Fruit fly (Drosophila melanogaster) Kc167 (cell line): ENCODE results near the gene CG3386.

Experiments
- Myc ChIP-seq: fragments of >200 bp; optimal IDR thresholded peaks from 2 replicates; lab custom pipeline; 2017; ENCODE audit warnings: missing external identifiers
- Sin3A ChIP-seq: fragments of >200 bp; optimal IDR thresholded peaks from 2 replicates; lab custom pipeline; 2018; ENCODE audit warnings: missing external identifiers
- h ChIP-seq: fragments of >200 bp; optimal IDR thresholded peaks from 3 replicates; lab custom pipeline; 2018; ENCODE audit warnings: missing external identifiers
- insv ChIP-seq: fragments of >200 bp; optimal IDR thresholded peaks from 3 replicates; lab custom pipeline; 2018; ENCODE audit warnings: missing external identifiers
- psq ChIP-seq: fragments of >200 bp; optimal IDR thresholded peaks from 2 replicates; lab custom pipeline; 2017; ENCODE audit warnings: missing external identifiers
- ttk ChIP-seq: sonication (Bioruptor generic); optimal IDR thresholded peaks from 2 replicates; lab custom pipeline; 2017; ENCODE audit warnings: missing external identifiers

CG3386 gene

dm6 chr3L:687858-688257, 5.6 kb upstream of the CG3386 start, which contains the start of gene hiro:
hiro (minus strand) TSS chr3L:687958.
- no peak for TF ChIP-seq insv (lab: Kevin White, UChicago)
- TF ChIP-seq psq (lab: Kevin White, UChicago): no peak
- no peak for TF ChIP-seq ttk
- TF ChIP-seq Sin3A (lab: Kevin White, UChicago): no peak
- TF ChIP-seq h: no peak
- no peak for TF ChIP-seq Myc (lab: Kevin White, UChicago)

dm6 chr3L:685441-685804, 3.2 kb upstream of the CG3386 start, which contains the start of gene ebd1:
ebd1 (minus strand) TSS chr3L:685549.
- no peak for TF ChIP-seq Myc (lab: Kevin White, UChicago)
- TF ChIP-seq psq (lab: Kevin White, UChicago): no peak
- no peak for TF ChIP-seq insv (lab: Kevin White, UChicago)
- no peak for TF ChIP-seq Sin3A (lab: Kevin White, UChicago)
- no peak for TF ChIP-seq h
- no peak for TF ChIP-seq ttk

DNA sequence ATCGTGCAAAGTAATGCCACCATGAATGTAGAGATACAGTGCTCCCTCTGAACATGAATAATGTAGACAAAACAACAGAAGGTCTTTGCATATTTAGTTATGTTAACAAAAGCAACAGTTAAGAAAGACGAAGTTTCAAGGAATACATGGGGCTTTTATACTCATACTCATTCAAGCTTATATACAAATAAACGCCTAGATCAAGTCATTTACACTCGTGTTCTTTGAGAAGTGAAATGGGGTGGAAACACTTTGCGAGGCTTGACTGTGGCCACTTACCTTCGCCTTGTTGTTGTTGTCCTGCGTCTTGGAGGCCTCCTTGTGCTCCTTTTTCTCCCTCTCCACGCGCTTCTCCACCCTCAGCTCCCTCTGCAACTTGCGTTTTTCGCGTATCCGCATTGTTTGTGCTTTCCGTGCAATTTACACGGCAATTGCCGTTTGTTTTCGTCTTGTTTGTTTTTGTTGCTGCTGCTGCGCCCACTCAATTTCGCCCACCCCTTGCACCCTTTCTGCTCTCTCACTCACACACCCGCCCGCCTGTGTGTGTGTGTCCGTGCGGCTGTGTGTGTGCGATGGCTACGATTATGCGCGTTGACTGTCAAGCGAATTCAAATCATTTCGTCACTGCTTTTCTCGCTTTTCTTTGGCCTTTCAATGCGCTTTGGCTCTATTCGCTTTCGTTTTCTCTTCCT, 2.6 kb upstream of the CG3386 start:
- TF ChIP-seq ttk (no peak), h (no peak), Myc (lab: Kevin White, UChicago) (no peak), insv (lab: Kevin White, UChicago) (no peak), psq (lab: Kevin White, UChicago) (no peak), Sin3A (lab: Kevin White, UChicago) (no peak)

DNA sequence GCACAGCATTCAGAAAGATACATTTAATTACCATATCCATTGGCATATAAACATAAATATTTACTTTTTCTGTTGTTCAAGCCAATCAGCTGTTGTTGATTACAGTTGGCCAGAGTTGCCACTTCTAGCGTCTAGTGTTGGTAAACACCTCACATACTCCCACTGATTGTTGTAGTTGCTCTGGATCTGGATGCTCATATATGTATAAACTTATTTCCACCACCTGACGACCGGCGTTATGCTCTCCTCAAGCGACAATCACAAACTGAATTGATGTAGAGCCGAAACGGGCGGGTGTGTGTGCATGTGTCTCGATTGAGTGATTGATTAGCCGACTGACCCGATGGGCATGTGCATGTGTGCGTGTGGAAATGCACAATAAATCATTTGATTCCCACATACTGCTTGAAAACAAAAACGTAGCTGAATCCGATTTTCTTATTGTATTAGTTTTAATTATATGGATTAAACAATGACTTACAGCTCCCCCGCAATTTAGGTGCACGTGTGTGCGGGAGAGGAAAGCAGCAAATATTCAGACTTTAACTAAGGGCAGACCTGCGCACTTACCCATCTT, 389 bp downstream of the CG3386 start:
- TF ChIP-seq Myc (lab: Kevin White, UChicago) (no peak), psq (lab: Kevin White, UChicago) (no peak), h (no peak), Sin3A (lab: Kevin White, UChicago) (no peak), ttk (no peak), insv (lab: Kevin White, UChicago) (no peak)

DNA sequence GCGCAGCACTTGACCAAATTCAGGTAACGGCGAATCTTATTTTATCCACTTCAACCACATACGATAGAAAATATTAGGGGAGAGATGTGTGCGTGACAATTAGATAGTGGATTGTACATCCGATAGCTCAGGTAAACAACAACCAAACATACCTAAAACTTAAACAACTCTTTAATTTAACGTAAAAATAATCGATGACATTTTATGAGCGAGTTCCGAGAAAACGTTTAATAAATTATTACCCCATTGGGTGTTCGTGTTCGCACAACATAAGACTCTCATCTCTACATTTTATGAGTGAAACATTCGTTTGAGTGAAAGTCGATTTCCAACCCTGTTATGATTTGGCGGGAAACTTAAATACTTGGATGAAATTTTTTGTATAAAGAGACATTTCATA, 2.0 kb downstream of the CG3386 start, which contains the start of gene CG17129:
CG17129 (minus strand) TSS at position 69 of the 400 bp plus-strand sequence.
- TF ChIP-seq psq (lab: Kevin White, UChicago) (no peak), Sin3A (lab: Kevin White, UChicago) (no peak), ttk (no peak), insv (lab: Kevin White, UChicago) (no peak), h (no peak), Myc (lab: Kevin White, UChicago) (no peak)

DNA sequence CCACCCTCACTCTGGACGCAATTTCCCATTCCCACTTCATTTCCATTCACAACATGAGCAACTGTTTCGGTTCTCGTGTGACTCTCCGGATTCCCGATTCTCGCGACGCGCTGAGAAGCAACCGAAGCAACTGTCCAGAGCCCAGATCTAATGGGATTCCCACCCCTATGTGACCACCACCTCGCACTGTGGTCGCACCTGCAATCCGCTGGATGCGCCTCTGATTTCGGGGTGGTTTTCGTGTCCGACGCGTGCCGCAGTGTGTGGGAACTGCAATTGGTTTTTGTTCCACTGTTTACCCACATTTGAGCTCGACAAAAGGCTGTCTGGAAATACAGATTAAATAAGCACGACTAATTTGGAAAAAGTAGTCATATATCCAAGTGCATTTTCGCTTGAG, 6.4 kb downstream of the CG3386 start:
- TF ChIP-seq psq (lab: Kevin White, UChicago): no peak
- TF ChIP-seq insv (lab: Kevin White, UChicago): no peak
- no peak for TF ChIP-seq ttk
- no peak for TF ChIP-seq h
- TF ChIP-seq Myc (lab: Kevin White, UChicago): no peak
- TF ChIP-seq Sin3A (lab: Kevin White, UChicago): no peak

DNA sequence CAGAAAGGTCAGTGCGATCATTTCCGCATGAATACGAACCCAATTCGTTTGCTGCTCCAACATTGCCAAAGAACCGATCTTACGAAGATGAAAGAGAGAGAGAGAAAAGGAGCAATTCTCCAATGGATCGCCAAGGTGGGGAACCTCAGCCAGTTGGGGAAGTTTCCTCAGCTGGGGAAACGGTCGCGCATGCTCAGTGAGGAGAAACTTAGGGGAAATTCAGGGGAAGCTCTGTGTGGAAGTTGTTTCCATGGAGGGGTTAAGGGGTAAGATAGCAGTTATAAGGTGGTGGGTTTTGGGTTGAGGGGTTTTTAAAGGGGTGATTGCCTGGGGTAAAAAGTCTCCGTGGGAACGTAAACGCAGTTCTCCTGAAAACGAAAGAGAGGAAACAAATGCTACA, 8.9 kb downstream of the CG3386 start:
- TF ChIP-seq Sin3A (lab: Kevin White, UChicago) (no peak), Myc (lab: Kevin White, UChicago) (no peak), h (no peak), ttk (no peak), psq (lab: Kevin White, UChicago) (no peak), insv (lab: Kevin White, UChicago) (no peak)

dm6 chr3L:666544-666943, 15.7 kb downstream of the CG3386 start:
- no peak for TF ChIP-seq insv (lab: Kevin White, UChicago)
- no peak for TF ChIP-seq psq (lab: Kevin White, UChicago)
- no peak for TF ChIP-seq ttk
- no peak for TF ChIP-seq h
- no peak for TF ChIP-seq Sin3A (lab: Kevin White, UChicago)
- TF ChIP-seq Myc (lab: Kevin White, UChicago): no peak

DNA sequence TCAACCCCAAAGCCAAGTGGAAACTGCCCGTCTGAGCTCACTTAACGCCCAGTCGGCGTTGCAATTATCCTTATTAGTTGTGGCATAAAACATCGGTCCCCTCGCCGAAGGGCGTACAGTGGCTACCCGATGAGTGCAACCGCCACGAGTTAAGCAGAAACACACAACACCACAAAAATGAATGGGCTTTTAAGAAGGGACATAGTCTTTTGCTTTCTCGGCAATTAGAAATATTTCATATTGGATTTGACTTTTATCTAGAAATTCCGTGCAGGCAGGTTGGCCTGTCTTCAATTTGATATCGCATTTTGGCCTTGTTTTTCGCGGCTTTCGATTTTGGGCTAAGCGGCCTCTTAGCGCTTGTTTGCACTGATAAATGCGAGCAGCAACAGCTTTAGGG, 18.4 kb downstream of the CG3386 start:
- no peak for TF ChIP-seq h
- TF ChIP-seq Sin3A (lab: Kevin White, UChicago): no peak
- no peak for TF ChIP-seq ttk
- no peak for TF ChIP-seq insv (lab: Kevin White, UChicago)
- no peak for TF ChIP-seq Myc (lab: Kevin White, UChicago)
- no peak for TF ChIP-seq psq (lab: Kevin White, UChicago)

dm6 chr3L:660314-661075, 21.8 kb downstream of the CG3386 start:
- TF ChIP-seq ttk: no peak
- TF ChIP-seq psq (lab: Kevin White, UChicago): no peak
- TF ChIP-seq insv (lab: Kevin White, UChicago): no peak
- no peak for TF ChIP-seq Sin3A (lab: Kevin White, UChicago)
- TF ChIP-seq h: no peak
- TF ChIP-seq Myc (lab: Kevin White, UChicago): no peak

DNA sequence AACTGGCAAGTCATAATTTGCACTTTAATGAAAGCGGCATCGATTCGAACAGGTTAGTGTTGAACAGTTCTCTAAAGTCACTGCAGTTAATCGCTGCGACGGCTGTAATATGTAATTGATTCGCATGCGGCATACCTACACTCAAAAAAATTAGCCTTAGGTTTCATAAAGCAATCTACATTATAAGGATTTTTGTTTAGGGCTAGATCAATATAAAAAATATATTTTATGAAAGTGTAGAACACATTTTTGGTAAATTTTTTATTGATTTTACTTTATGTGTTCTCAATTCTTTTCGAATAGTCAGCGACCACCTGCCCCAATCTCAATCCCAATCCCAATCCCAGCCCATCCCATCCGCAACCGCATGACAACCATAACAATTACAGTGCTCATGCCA, 24.0 kb downstream of the CG3386 start:
- TF ChIP-seq ttk: no peak

- TF ChIP-seq insv (lab: Kevin White, UChicago) (no peak), h (no peak), Myc (lab: Kevin White, UChicago) (no peak), Sin3A (lab: Kevin White, UChicago) (no peak), ttk (no peak), psq (lab: Kevin White, UChicago) (no peak)
These were observed 28.3 kb downstream of the CG3386 start, which contains the start of the genes MED30 and Rev1 for dm6 chr3L:654019-654418. MED30 (minus strand) TSS chr3L:654089. Rev1 (plus strand) TSS chr3L:654363.
